Worm (Caenorhabditis elegans): Measurements from ENCODE around the gene M151.10.

DNA sequence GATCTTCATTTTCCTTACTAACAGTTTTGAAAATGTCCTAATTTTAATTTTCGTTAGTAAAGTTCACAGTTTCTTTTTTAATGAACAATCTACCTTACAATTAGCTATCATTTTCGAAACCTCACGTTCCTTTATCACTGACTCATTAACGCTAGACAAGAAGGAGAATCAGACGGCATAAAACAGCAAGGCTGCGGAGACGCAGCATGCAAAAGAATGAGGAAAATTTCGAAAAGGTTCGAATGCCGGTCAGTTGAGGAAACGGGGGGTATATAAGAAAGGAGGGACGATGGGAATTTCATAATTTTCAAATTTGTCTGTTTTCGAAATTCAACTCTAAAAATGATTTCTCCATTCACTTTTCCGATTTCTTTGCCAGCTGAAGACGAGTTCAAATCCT is 21.8 kb upstream of the M151.10 start, which contains the start of gene F19B10.13:
- TF ChIP-seq hnd-1 (tag; optimal IDR thresholded peaks at IDR 0.05): no peak
- TF ChIP-seq hmbx-1 (tag; optimal IDR thresholded peaks at IDR 0.05): no peak
- TF ChIP-seq flt-1 (GFP tag; IDR thresholded peaks at IDR 0.05): no peak
- TF ChIP-seq ceh-13 (GFP tag; optimal IDR thresholded peaks at IDR 0.05): no peak
- no peak for TF ChIP-seq hmg-4 (GFP tag; optimal IDR thresholded peaks at IDR 0.05)
- no peak for TF ChIP-seq ama-1 (optimal IDR thresholded peaks at IDR 0.05)
- TF ChIP-seq ceh-36 (tag; optimal IDR thresholded peaks at IDR 0.05): no peak
- TF ChIP-seq sea-1 (GFP tag; conservative IDR thresholded peaks at IDR 0.05): no peak
- no peak for TF ChIP-seq scrt-1 (GFP tag; IDR thresholded peaks at IDR 0.05)
- TF ChIP-seq F13C5.2 (tag; optimal IDR thresholded peaks at IDR 0.05): no peak
